Worm (Caenorhabditis elegans): ENCODE results near the gene tag-180.

DNA sequence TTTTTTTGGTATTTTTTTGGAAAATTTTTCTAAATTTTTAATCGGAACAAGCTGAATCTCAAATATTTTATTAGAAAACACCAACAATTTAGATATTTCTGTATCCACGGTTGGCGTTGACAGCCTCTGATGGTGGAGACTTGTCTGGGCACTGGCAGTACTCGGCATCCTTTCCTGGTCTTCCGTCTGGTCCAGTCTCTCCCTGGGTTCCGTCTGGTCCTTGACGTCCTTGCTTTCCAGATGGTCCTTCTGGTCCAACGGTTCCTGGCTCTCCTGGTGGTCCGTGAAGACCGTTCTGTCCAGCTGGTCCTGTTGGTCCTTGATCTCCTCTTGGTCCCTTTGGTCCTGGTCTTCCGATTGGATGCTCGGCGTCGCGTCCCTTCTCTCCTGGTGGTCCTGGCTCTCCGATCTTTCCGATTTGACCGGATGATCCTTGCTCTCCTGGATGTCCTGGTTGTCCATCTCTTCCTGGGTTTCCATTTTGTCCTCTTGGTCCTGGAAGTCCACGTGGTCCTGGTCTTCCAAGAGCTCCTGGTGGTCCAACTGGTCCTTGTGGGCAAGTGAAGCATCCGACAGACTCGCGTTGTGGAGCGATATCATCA is 7.5 kb upstream of the tag-180 start:
- no peak for TF ChIP-seq nhr-11 (tag; optimal IDR thresholded peaks at IDR 0.05)
- TF ChIP-seq nhr-237 (tag; optimal IDR thresholded peaks at IDR 0.05): no peak
- no peak for TF ChIP-seq elt-1 (tag; optimal IDR thresholded peaks at IDR 0.05)
- no peak for TF ChIP-seq unc-62 (GFP tag; optimal IDR thresholded peaks at IDR 0.05)

All from whole organism, L2 larva.